Worm (Caenorhabditis elegans) whole organism, midembryonic: ENCODE data around the gene lgl-1.

Experiments
- T22C8.4 ChIP-seq: fragments of 200-800 bp; sonication (Bioruptor generic); IDR thresholded peaks from 2 replicates; pipeline ENCODE4 v1.3.6; 2022; ENCODE audit warnings: missing genetic modification characterization, missing compliant biosample characterization
- cog-1 ChIP-seq: sonication (generic microtip); optimal IDR thresholded peaks from 2 replicates; lab custom pipeline; 2016; ENCODE audit warnings: missing genetic modification characterization, missing compliant biosample characterization
- flt-1 ChIP-seq: fragments of 200-800 bp; sonication (Bioruptor generic); IDR thresholded peaks from 2 replicates; pipeline ENCODE4 v1.3.6; 2022; ENCODE audit warnings: missing genetic modification characterization, missing compliant biosample characterization
- klf-2 ChIP-seq: fragments of 200-800 bp; sonication (Bioruptor generic); conservative IDR thresholded peaks from 2 replicates; pipeline ENCODE4 v1.3.6; 2022; ENCODE audit warnings: missing genetic modification reagents, missing genetic modification characterization, missing compliant biosample characterization
- med-1 ChIP-seq: sonication (generic microtip); optimal IDR thresholded peaks from 2 replicates; lab custom pipeline; 2017; ENCODE audit warnings: missing genetic modification characterization, mild to moderate bottlenecking, missing compliant biosample characterization, antibody characterized with exemption, missing genetic modification reagents; ENCODE audit not compliant: insufficient read depth
- ref-1 ChIP-seq: fragments of 200-800 bp; sonication (Bioruptor generic); conservative IDR thresholded peaks from 2 replicates; pipeline ENCODE4 v1.3.6; 2022; ENCODE audit warnings: missing genetic modification reagents, missing genetic modification characterization, missing compliant biosample characterization
- tab-1 ChIP-seq: fragments of 200-800 bp; sonication (Bioruptor generic); IDR thresholded peaks from 2 replicates; pipeline ENCODE4 v1.3.6; 2022; ENCODE audit warnings: missing genetic modification characterization, missing compliant biosample characterization
- ztf-23 ChIP-seq: fragments of 200-800 bp; sonication (Bioruptor generic); IDR thresholded peaks from 2 replicates; pipeline ENCODE4 v1.3.6; 2022; ENCODE audit warnings: missing genetic modification reagents, missing genetic modification characterization, missing compliant biosample characterization
- ztf-29 ChIP-seq: fragments of 200-800 bp; sonication (Bioruptor generic); IDR thresholded peaks from 2 replicates; pipeline ENCODE4 v1.3.6; 2022; ENCODE audit warnings: missing genetic modification reagents, missing genetic modification characterization, missing compliant biosample characterization

ce11 chrX:873634-874033, 2.7 kb upstream of the lgl-1 start:
- TF ChIP-seq klf-2 (GFP tag; lab: Robert Waterston, UW) (no peak), med-1 (GFP tag; lab: Kevin White, UChicago) (no peak), ztf-29 (GFP tag; lab: Robert Waterston, UW) (no peak), tab-1 (GFP tag; lab: Robert Waterston, UW) (no peak), T22C8.4 (no peak), ztf-23 (GFP tag; lab: Robert Waterston, UW) (no peak), cog-1 (tag; lab: Kevin White, UChicago) (no peak), ref-1 (GFP tag; lab: Robert Waterston, UW) (no peak), flt-1 (no peak)
